Fruit fly (Drosophila melanogaster): ENCODE results near the gene Spt7.
A peak's percentile ranks its signal among the peaks of the same experiment; 100 is the strongest.

Gene Spt7

dm6 chrX:17830644-17831043, 19.6 kb upstream of the Spt7 start, which contains the start of gene CG6398:
CG6398 (plus strand) TSS chrX:17830828.
- no peak for TF ChIP-seq noc (tag; optimal IDR thresholded peaks at IDR 0.05)

DNA sequence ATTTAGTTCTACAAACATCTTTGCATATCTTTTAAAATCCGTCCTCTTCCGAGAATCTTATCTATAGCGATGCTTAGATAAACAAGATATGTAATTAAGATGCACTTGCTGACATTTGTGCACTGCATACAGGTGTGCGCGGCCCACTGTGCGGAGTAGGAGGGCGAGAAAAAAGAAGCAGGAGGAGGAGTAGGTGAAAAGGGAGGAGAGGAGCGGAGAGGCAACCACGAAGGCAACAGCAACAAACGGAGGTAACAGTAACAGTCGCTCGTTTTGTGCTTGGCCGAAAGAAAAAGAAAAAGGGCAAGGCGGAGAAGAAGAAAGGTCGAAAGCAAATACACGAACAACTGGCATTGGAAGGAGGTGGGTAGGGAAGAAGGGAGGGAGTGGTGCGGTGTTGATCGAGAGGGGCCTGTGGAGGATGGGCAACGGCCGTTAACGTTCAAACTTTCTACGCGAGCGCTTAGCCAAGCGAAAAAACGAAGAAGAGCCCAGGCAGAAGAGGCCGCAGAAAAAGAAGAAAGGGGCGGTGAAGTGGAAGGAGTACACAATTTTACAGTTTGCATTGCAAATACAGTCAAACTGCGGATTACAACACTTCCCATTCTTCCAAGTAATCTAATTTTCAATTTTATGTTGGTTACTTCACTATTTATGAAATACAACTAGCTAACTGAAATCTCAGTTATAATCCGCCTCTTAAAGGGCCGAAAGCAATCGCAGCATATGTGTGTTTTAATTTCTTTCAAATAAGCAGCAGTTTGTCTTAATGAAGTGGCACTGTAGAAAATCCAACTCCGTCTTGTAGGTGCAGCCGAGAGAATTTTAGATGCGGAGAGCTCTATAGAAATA, 17.9 kb upstream of the Spt7 start:
- no peak for TF ChIP-seq noc (tag; optimal IDR thresholded peaks at IDR 0.05)

- no peak for TF ChIP-seq noc (tag; optimal IDR thresholded peaks at IDR 0.05)
Observed at dm6 chrX:17833986-17834385, 16.3 kb upstream of the Spt7 start.

DNA sequence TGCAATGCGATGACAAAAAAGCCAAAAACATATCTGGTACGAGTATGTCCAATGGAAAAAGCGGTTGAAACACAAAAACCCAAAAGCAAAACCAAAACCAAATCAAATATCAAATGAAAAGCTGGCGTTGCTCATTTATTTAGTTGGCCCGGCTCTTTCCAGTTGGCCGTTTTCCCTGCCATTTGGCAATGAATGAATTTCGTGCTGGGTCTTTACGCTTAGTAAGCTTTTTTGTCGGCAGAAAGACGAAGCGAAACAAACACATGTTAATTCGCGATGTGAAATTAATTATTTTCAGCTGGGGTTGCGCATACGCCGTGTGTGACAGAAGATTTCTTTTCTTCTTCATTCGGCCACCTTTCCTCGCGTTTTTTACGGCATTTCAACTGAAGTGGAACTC, 15.5 kb upstream of the Spt7 start:
- TF ChIP-seq noc (tag; optimal IDR thresholded peaks at IDR 0.05), result no peak

DNA sequence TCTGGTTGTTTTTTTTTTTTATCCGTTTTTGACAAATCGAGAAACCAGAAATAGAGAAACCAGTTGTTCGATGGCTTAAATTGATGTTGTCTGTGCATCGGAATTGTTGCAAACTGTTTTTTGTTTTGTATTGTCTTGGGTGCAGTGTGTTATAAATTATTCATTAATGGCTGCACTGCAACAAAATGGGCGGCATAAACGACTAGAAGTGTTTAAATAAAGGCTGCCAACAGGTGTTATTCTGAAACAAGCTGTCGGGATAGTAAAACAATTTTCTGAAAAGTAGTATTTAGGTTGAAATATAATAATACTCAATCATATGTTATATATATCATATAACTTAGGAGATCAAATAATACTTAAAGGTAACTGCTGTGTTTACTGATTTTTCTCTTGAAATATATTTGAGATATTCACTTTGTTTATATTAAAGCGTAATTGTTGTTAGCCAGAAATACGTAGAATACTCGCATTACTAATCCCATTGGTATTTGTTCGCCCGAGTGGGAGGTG, 13.8 kb upstream of the Spt7 start:
- TF ChIP-seq noc (tag; optimal IDR thresholded peaks at IDR 0.05), result no peak

DNA sequence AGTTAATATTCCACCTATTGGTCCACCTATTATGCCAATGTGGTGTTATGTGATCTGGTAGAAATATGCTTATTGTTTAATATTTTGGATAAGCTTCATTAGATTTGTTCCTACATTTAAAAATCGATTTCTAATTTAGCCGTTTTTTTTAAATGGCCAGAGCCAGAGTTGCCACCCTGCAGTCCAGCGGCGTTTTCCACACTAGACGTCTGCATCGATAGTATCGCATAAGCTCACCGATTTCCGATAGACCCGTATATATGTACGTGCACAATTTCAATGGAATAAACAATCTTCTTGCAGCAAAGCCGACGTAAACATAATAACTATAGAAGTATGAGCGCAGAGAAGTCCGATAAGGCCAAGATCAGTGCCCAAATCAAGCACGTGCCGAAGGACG, 8.3 kb upstream of the Spt7 start, which contains the start of gene Taf9:
Gene Taf9, plus strand, starts transcription at position 239 of the 400 bp plus-strand sequence.
- no peak for TF ChIP-seq noc (tag; optimal IDR thresholded peaks at IDR 0.05)

- peak; percentile 81 for TF ChIP-seq noc (tag; optimal IDR thresholded peaks at IDR 0.05)
Observed at dm6 chrX:17844623-17845022, 5.6 kb upstream of the Spt7 start, which contains the start of the genes CG8142 and Ucp4A. CG8142 (minus strand) TSS chrX:17844704. Ucp4A (plus strand) TSS chrX:17844949.

DNA sequence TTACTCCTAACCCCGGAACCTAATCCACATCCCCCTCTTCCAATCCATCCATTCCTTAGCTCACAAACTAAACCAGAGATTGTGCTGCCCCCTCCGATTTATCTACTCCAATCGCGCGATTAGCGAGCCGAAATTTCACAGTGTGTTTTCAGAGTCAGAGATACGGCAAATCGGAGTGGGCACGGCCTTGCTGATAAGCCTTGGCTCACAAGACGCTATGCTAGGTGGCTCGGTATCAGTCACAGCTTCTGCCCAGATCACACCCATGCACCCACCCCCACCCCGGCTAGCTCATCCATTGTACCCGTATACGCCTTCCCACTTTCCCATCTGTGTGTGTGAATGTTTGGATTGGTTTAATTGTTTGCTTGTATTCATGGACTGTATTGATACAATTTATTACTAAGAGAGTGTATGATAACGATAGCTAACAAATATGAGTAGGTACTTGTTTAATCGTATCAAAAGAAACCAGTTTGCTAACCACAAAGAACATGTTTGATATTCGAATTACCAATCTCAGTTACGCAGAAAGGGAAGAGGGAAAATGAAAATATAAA, 4.4 kb upstream of the Spt7 start:
- TF ChIP-seq noc (tag; optimal IDR thresholded peaks at IDR 0.05), result no peak

DNA sequence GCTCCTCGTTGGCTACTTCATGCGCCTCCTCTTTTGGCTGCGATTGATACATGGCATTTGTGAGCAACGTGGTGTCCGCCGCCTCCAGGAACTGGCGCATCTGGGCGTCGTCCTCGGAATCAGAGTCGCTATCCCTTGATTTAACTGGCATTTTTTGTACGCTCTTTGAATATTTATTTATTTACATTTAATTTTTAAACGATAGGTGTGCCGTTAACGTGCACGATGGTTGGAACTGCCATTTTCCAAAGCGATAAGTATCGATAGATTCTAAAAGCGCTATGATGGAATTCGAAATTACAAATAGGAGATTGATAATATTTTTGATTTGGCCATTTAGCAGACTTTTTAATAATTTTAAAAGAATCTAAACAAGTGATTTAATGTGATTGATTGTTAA, 2.2 kb downstream of the Spt7 start, which contains the start of gene CG32554:
Gene CG32554, minus strand, starts transcription at position 229 of the 400 bp plus-strand sequence.
- no peak for TF ChIP-seq noc (tag; optimal IDR thresholded peaks at IDR 0.05)

DNA sequence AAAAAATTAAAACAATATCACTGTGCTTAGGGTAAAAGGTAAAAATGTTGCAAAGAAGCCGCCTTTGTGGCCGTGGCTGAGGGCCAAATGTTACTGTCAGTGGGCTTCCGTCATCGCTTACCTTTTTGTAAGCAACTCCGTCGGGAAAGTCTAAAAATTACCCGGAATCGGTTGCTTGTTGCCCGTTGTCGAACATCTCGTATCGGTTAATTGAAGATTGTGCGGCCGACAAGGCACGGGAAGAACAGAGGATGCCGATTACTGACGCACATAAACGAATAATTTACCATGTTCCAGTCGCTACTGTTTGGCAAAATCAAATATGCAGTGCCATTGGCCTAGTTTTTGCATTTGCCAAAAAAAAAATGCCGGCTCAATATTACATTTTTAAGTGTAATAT, 5.8 kb downstream of the Spt7 start, which contains the start of gene Mco4:
Gene Mco4, minus strand, starts transcription at position 101 of the 400 bp plus-strand sequence.
- no peak for TF ChIP-seq noc (tag; optimal IDR thresholded peaks at IDR 0.05)

dm6 chrX:17856458-17857277, 6.4 kb downstream of the Spt7 start, which contains the start of gene Srx:
Srx (plus strand) TSS chrX:17856974.
- TF ChIP-seq noc (tag; optimal IDR thresholded peaks at IDR 0.05), result peak; percentile 54

- no peak for TF ChIP-seq noc (tag; optimal IDR thresholded peaks at IDR 0.05)
Observed at dm6 chrX:17857809-17858208, 7.5 kb downstream of the Spt7 start.

dm6 chrX:17860711-17861110, 10.5 kb downstream of the Spt7 start, which contains the start of the genes Arp8 and CG6769:
Arp8 (minus strand) TSS chrX:17860800.
CG6769 (plus strand) TSS chrX:17861002.
- no peak for TF ChIP-seq noc (tag; optimal IDR thresholded peaks at IDR 0.05)

DNA sequence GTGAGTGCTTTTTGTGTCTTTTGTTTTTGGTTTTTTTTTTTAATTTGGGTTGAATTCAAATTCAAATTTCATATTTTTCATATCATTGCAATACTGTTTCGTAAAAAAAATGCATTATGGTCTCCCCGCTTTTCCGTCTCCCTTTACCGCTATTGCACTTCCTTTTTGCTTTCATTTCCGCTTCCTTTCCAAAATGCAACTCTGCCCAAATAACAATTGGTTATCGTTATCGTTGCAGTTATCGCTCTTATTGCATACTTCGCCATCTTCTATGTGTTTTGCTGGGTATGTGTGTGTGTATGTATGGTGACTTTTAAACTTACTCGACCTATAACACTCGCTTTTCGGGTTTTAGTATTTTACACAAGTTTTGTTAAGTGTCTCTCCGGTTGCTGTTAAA, 14.8 kb downstream of the Spt7 start:
- no peak for TF ChIP-seq noc (tag; optimal IDR thresholded peaks at IDR 0.05)

DNA sequence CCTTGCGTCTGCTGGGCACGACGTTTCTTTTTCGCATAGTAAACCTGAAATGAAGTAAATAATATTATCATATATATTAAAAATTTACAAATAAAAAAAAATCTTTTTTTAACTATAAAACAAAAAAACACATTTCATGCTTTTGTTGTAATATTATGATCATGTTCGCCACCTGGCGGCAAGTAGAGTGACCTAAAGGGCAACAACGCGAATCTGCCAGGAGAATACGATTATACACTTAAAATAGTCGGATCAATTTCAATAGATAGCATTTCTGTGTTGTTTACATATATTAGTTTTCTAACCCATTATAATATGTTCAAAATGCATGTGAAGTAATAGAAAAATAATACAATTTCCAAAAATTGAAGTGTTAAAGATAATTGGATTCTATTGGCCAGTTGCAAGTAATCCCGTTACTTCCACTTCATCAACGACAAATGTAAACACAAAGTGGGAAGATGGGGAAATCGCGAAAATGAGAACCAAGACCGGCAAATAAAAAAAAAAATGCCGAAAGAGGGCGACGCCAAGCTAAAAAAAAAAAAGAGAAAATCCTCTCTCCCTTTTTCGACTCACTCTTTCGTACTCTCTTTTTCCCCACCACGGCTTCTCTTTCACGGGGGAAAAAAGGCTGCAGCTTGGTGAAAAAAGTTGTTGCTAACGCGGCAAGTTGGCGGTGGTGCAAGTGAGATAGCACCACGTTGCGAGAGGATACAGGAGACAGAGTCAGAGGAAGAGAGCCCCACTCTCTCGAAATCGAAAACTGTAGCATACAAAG, 20.5 kb downstream of the Spt7 start:
- TF ChIP-seq noc (tag; optimal IDR thresholded peaks at IDR 0.05), result no peak
